Worm (Caenorhabditis elegans): ENCODE results near the gene F55E10.2.
A peak's percentile ranks its signal among the peaks of the same experiment; 100 is the strongest.
"Not testable (repeated sequence)": the region's sequence is repeated elsewhere in the genome, so short reads cannot be mapped to it uniquely, and the experiment has no call there.

Gene F55E10.2

DNA sequence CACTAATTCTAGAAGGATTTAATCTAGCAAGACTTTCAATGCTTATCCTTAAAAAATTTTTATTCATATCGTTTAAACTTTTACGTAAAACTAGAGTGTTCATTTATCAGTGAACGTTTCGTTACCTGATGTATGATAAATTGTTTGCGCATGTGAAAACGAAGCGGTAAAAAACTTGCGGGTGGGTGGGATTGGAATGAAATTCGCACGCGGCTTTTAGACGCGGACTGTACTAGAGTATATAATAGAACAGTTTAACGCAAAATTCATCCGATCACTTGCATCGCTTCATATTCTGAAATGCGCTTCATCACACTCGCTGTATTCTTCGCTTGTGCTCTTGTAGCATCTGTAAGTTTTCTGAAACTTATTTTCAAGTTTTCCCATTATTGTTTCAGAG, 18.7 kb upstream of the F55E10.2 start, which contains the start of gene abu-9:
TSS of gene abu-9 (plus strand) at position 301 of the 400 bp plus-strand sequence.
- TF ChIP-seq Y116A8C.19 (tag; optimal IDR thresholded peaks at IDR 0.05; ENCODE audit: borderline replicate concordance); lin-35 (GFP tag; optimal IDR thresholded peaks at IDR 0.05); unc-86 (tag; optimal IDR thresholded peaks at IDR 0.05): not testable (repeated sequence)

- TF ChIP-seq elt-2 (tag; optimal IDR thresholded peaks at IDR 0.05), result peak; percentile 58
- no peak for TF ChIP-seq isw-1 (GFP tag; IDR thresholded peaks at IDR 0.05)
- TF ChIP-seq efl-1 (optimal IDR thresholded peaks at IDR 0.05), result no peak
- TF ChIP-seq efl-1 (GFP tag; optimal IDR thresholded peaks at IDR 0.05 in 1 of 2), result peak in 1 of 2 experiments; percentile 7
- no peak for TF ChIP-seq egl-27 (tag; optimal IDR thresholded peaks at IDR 0.05)
Measured at ce11 chrX:8323371-8323770, 17.1 kb upstream of the F55E10.2 start, which contains the start of gene R09F10.1. Gene R09F10.1, plus strand, starts transcription at chrX:8323592.

DNA sequence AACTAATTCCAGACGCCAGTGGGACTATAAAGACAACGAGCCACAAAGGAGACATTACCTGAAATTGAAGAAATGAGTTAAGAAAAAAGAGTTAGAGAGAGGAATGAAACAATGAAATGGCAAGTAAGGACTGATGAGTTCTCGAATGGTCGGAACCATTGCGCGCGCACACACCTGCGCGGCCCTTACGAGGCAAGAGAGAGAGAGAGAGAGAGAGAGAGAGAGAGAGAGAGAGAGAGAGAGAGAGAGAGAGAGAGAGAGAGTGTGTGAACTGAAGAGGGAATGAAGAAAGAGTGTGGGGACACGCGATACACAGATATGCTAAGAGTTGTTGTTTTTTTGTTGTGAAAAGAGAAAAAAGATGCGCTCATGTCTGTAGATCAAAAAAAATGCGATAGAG, 14.1 kb upstream of the F55E10.2 start, which contains the start of gene R09F10.8:
TSS of gene R09F10.8 (minus strand) at position 58 of the 400 bp plus-strand sequence.
- TF ChIP-seq unc-86 (tag; optimal IDR thresholded peaks at IDR 0.05), result no peak
- no peak for TF ChIP-seq lin-13 (GFP tag; optimal IDR thresholded peaks at IDR 0.05)
- TF ChIP-seq unc-30 (tag; optimal IDR thresholded peaks at IDR 0.05), result no peak
- TF ChIP-seq jun-1 (tag; optimal IDR thresholded peaks at IDR 0.05), result no peak
- no peak for TF ChIP-seq vab-15 (tag; optimal IDR thresholded peaks at IDR 0.05)
- no peak for TF ChIP-seq nhr-71 (tag; optimal IDR thresholded peaks at IDR 0.05)
- TF ChIP-seq pax-3 (tag; optimal IDR thresholded peaks at IDR 0.05), result no peak
- no peak for TF ChIP-seq lin-14 (GFP tag; optimal IDR thresholded peaks at IDR 0.05)
- no peak for TF ChIP-seq sox-4 (tag; optimal IDR thresholded peaks at IDR 0.05)
- TF ChIP-seq hpl-2 (GFP tag; optimal IDR thresholded peaks at IDR 0.05), result no peak
- no peak for TF ChIP-seq rnt-1 (tag; optimal IDR thresholded peaks at IDR 0.05)
- TF ChIP-seq ceh-88 (GFP tag; IDR thresholded peaks at IDR 0.05), result no peak
- no peak for TF ChIP-seq irx-1 (tag; optimal IDR thresholded peaks at IDR 0.05)
- TF ChIP-seq elt-2 (tag; optimal IDR thresholded peaks at IDR 0.05), result no peak
- TF ChIP-seq unc-130 (tag; optimal IDR thresholded peaks at IDR 0.05), result no peak

- TF ChIP-seq grh-1 (GFP tag; IDR thresholded peaks at IDR 0.05) (no peak), ama-1 (optimal IDR thresholded peaks at IDR 0.05) (no peak), nhr-12 (tag; optimal IDR thresholded peaks at IDR 0.05) (no peak)
Measured at ce11 chrX:8327800-8328199, 12.7 kb upstream of the F55E10.2 start, which contains the start of gene F55E10.4. Gene F55E10.4, minus strand, starts transcription at chrX:8327900.

ce11 chrX:8341675-8342074, 1.2 kb downstream of the F55E10.2 start, which contains the start of gene F55E10.1:
Gene F55E10.1, plus strand, starts transcription at chrX:8341975.
- no peak for TF ChIP-seq lin-35 (GFP tag; optimal IDR thresholded peaks at IDR 0.05)
- TF ChIP-seq nhr-11 (tag; optimal IDR thresholded peaks at IDR 0.05), result no peak
- no peak for TF ChIP-seq snpc-4 (tag; optimal IDR thresholded peaks at IDR 0.05)
- no peak for TF ChIP-seq ceh-63 (GFP tag; optimal IDR thresholded peaks at IDR 0.05)
- TF ChIP-seq lin-15B (tag; optimal IDR thresholded peaks at IDR 0.05), result no peak
- no peak for TF ChIP-seq ztf-11 (tag; optimal IDR thresholded peaks at IDR 0.05)
- no peak for TF ChIP-seq lin-13 (GFP tag; optimal IDR thresholded peaks at IDR 0.05)
- no peak for TF ChIP-seq nhr-71 (tag; optimal IDR thresholded peaks at IDR 0.05)
- TF ChIP-seq fkh-10 (GFP tag; optimal IDR thresholded peaks at IDR 0.05), result no peak

DNA sequence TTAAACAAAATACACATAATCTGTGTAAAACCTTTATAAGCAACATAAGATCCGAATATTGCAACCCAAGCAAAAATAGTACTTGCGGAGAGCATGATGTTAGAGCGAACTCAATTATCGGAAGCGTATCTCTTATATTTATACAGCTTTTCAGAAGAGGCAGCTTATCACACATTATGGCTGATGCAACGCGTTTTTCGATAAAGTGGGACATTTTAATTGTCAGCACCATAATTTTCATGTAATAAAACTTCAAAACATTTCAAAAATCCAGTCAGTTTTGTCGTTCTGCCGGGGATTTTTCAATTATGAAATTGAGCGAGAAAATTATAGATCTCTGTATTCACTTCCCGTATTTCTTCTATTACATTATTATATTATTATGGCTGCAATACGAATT, 5.8 kb downstream of the F55E10.2 start, which contains the start of gene drd-5:
TSS of gene drd-5 (minus strand) at position 101 of the 400 bp plus-strand sequence.
- TF ChIP-seq aha-1 (tag; optimal IDR thresholded peaks at IDR 0.05), result no peak
- no peak for TF ChIP-seq nhr-19 (GFP tag; conservative IDR thresholded peaks at IDR 0.05)
- no peak for TF ChIP-seq nhr-85 (tag)
- TF ChIP-seq fkh-8 (tag; optimal IDR thresholded peaks at IDR 0.05), result no peak
- TF ChIP-seq irx-1 (tag; optimal IDR thresholded peaks at IDR 0.05), result no peak
- no peak for TF ChIP-seq egl-13 (tag; optimal IDR thresholded peaks at IDR 0.05)
- TF ChIP-seq mdl-1 (tag; optimal IDR thresholded peaks at IDR 0.05), result no peak
- TF ChIP-seq sox-4 (tag; optimal IDR thresholded peaks at IDR 0.05), result no peak
- no peak for TF ChIP-seq vab-15 (tag; optimal IDR thresholded peaks at IDR 0.05)
- TF ChIP-seq nhr-71 (tag; optimal IDR thresholded peaks at IDR 0.05), result no peak

Measured in whole organism, L1 larva.